Worm (Caenorhabditis elegans) whole organism, late embryonic: ENCODE results near the gene unc-129.

Experiments
- F13H6.1 ChIP-seq: sonication (generic microtip); optimal IDR thresholded peaks from 2 replicates; lab custom pipeline; 2016; ENCODE audit warnings: missing genetic modification characterization, missing compliant biosample characterization
- ceh-2 ChIP-seq: sonication (generic microtip); optimal IDR thresholded peaks from 2 replicates; lab custom pipeline; 2016; ENCODE audit warnings: missing genotype, missing genetic modification characterization, missing compliant biosample characterization
- dmd-4 ChIP-seq: sonication (generic microtip); optimal IDR thresholded peaks from 2 replicates; lab custom pipeline; 2016; ENCODE audit warnings: borderline replicate concordance, missing genetic modification characterization, missing compliant biosample characterization
- ets-4 ChIP-seq: sonication (generic microtip); optimal IDR thresholded peaks from 2 replicates; lab custom pipeline; 2016; ENCODE audit warnings: missing genetic modification characterization, missing compliant biosample characterization
- fax-1 ChIP-seq: sonication (generic microtip); optimal IDR thresholded peaks from 2 replicates; lab custom pipeline; 2016; ENCODE audit warnings: missing genotype, missing genetic modification characterization, missing compliant biosample characterization
- fkh-10 ChIP-seq: fragments of 150-350 bp; optimal IDR thresholded peaks from 2 replicates; lab custom pipeline; 2014; ENCODE audit warnings: missing biosample characterization, missing genetic modification reagents, missing genetic modification characterization
- nhr-11 ChIP-seq: fragments of 150-350 bp; optimal IDR thresholded peaks from 2 replicates; lab custom pipeline; 2014; ENCODE audit warnings: missing biosample characterization, missing genetic modification characterization
- sdc-2 ChIP-seq: sonication (generic microtip); optimal IDR thresholded peaks from 2 replicates; lab custom pipeline; 2016; ENCODE audit warnings: missing genotype, missing genetic modification characterization, missing compliant biosample characterization
- tbx-2 ChIP-seq: sonication (generic microtip); optimal IDR thresholded peaks from 2 replicates; lab custom pipeline; 2016; ENCODE audit warnings: missing genetic modification characterization, missing compliant biosample characterization
- tbx-7 ChIP-seq: sonication (generic microtip); optimal IDR thresholded peaks from 2 replicates; lab custom pipeline; 2016; ENCODE audit warnings: missing genotype, missing genetic modification characterization, missing compliant biosample characterization
- unc-55 ChIP-seq: sonication (generic microtip); optimal IDR thresholded peaks from 2 replicates; lab custom pipeline; 2017; ENCODE audit warnings: missing biosample characterization, missing genetic modification reagents, missing genetic modification characterization

ce11 chrIV:9040393-9040792 lies 35.2 kb upstream of the unc-129 start, which contains the start of gene Y73F4A.3:
- no peak for TF ChIP-seq fkh-10 (GFP tag; lab: Kevin White, UChicago)
- no peak for TF ChIP-seq F13H6.1 (tag; lab: Kevin White, UChicago)
- no peak for TF ChIP-seq fax-1 (tag; lab: Kevin White, UChicago)
- TF ChIP-seq tbx-7, result no peak
- TF ChIP-seq tbx-2 (tag; lab: Kevin White, UChicago), result no peak
- TF ChIP-seq ets-4 (tag; lab: Kevin White, UChicago), result no peak
- no peak for TF ChIP-seq dmd-4 (tag; lab: Kevin White, UChicago)
- TF ChIP-seq sdc-2 (tag; lab: Kevin White, UChicago), result no peak
- no peak for TF ChIP-seq unc-55 (GFP tag; lab: Kevin White, UChicago)
- TF ChIP-seq ceh-2, result no peak
- TF ChIP-seq nhr-11 (tag; lab: Kevin White, UChicago), result no peak
